Fruit fly (Drosophila melanogaster) S2 (cell line): ENCODE data around the gene CG7101.

ENCODE experiments used
- CG8478 ChIP-seq: fragments of >200 bp; optimal IDR thresholded peaks from 2 replicates; lab custom pipeline; 2018
- CTCF ChIP-seq, 2 experiments: fragments of >200 bp; optimal IDR thresholded peaks; 2 replicates each; lab custom pipeline; 2018

CG7101 gene

DNA sequence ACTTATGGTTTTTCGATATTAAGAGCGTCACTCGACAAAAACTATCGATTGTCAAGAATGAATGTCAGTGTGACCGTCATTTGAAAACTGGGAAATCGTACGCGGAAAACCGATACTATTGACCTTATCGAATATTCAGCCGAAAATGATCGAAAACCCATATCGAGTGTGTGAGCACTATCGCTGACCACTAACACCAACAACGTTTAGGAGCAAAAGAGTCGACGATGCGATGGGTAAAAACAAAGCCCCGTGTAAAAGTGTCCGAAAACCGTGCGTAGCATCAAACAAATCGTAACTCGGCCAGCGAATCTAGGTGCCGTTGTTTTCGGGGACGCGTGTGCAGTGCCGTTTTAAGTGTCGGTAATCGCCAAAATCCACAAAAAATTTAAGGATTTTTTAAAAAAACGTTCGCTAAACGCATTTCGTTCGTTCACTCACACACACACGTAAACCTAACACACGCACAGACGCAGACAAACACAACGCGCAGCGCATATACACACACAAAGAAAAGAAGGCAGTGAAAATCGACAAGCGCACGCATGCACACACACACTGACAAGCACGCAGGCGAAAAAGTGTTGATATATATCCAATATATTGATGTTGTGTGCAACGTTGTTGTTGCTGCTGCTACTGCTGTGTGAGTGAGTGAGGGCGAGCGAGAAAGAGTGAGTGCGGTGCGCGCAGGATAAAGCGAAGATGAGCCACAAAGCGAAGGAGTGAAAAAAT lies 33.5 kb downstream of the CG7101 start, which contains the start of the genes CG7326 and Dora:
Gene CG7326 (minus strand): TSS at position 29 of the 735 bp plus-strand sequence.
Gene Dora (plus strand): TSS at position 203 of the 735 bp plus-strand sequence.
- TF ChIP-seq CG8478 (lab: Kevin White, UChicago) (no peak), CTCF (optimal IDR thresholded peaks at IDR 0.05; lab: Kevin White, UChicago) (peak; percentile 36)

DNA sequence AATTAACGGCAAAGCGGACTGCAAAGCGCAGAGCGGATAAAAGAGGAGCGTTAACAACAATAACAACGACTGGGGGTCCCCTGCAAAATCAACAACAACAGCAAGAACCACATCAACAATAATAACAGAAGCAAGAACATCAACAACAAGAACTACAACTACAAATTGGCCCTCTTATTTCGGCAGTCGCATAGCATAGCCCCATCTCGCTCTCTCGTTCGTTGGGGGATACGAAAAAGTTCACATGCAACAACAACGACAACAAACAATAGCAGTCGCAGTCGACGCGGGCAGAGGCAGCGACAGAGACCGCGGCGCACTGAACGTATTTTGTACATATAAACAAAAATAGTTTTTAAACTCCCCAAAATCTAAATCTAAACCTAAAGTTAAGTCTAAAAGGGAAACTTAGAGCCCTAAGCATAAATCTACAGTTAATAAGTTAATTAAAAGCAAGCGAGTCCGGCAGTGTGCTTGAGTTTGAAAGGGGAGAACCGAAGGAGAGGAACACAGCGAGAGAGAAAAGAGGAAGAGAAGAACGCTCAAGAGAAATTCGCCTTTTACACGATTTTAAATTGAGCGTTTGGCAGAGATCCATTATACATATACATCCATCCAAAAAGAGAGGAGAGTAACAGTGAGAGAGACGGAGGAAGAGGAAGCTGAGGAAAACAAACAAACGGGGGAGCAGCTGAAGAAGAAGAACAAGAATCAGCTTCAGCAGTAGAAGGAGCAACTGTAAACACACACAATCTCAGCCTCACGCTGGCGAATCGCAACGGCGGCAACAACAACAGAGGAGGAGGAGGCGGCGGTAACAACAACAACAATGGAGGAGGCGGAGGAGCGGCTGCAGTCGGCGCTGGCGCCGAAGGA lies 34.3 kb downstream of the CG7101 start:
- TF ChIP-seq CG8478 (lab: Kevin White, UChicago) (no peak), CTCF (optimal IDR thresholded peaks at IDR 0.05; lab: Kevin White, UChicago) (no peak)

DNA sequence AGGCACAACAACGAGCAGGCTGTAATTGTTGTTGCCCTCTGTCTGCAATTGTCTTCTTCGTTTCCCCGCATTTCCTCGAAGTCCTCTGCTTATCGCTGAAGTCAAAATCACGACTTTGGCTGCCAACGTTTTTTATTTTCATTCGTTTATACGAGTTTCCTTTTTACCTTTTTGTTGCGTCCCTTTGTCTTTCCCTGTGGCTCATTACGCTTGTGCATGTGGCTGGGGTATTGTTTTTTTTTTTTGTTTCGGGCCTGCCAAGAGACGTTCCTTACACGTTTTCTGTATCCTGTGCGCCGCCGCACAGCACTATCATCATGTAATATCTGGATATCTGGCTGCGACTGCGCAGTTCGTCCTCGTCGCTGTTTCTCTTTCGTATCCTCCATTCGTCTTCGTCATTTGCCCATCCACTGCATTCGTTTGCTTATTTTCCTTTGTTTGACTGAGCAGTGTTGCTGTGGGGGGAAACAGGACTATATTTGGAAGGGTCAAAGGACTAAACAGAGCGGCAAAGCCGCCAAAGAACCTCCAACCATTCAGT lies 36.0 kb downstream of the CG7101 start:
- TF ChIP-seq CTCF (optimal IDR thresholded peaks at IDR 0.05; lab: Kevin White, UChicago), result no peak
- TF ChIP-seq CG8478 (lab: Kevin White, UChicago), result no peak

DNA sequence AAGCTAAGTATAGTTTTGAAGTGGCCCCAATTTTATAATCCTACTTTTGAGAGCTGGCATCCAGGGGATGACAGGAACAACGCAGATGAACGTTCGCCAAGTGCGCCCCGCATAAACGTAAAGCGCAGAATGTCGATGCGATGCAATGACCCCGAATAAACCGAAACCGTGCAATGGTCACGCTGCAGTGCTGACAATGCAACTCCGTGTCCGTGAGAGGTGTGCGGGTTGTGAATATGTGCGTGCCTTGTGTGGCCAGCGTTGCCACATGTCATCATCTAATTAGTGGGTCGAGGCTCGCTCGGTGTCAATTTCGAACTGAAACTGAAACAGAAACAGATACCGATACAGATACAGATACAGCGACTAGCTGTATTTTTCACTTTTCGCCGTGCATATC lies 37.8 kb downstream of the CG7101 start:
- TF ChIP-seq CG8478 (lab: Kevin White, UChicago) (no peak), CTCF (optimal IDR thresholded peaks at IDR 0.05; lab: Kevin White, UChicago) (no peak)

DNA sequence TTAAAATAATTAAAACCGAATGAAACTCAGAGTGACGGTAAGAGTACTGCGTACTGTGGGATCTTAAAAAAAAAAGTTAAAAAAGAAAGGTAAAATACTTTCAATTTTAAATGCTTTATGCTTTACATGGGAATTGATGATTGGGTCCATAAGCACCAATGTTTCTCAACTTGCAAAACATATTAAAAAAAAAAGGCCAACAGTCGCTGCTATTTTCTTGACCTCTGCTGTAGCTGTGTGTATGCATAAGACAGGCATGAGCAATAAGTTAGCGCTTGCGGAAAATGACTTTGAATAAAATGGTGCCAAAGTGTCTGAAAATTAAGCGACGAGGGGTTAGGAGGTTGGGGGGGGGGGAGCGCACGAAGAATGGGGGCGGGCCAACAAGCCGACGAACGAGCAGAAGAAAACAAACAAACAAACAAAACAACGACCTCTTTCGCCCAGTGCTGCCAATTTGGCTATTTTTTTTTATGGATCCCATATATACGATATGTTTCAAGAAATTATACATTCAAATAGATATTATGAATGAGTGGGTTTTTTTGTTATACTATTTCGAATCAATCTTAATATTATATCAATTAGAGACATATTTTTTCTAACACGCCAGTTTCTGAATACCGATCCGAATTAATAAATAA lies 39.2 kb downstream of the CG7101 start:
- TF ChIP-seq CTCF (optimal IDR thresholded peaks at IDR 0.05; lab: Kevin White, UChicago) (no peak), CG8478 (lab: Kevin White, UChicago) (no peak)
